Fruit fly (Drosophila melanogaster) whole organism, embryonic: ENCODE measurements around the gene neb.

Experiments
- Ada2b ChIP-seq: fragments of 200-800 bp; sonication (Bioruptor generic); IDR thresholded peaks from 2 replicates; pipeline ENCODE4 v1.3.6; 2022; ENCODE audit warnings: missing biosample characterization, missing genetic modification characterization
- Atf6 ChIP-seq: fragments of 200-800 bp; sonication (Bioruptor generic); IDR thresholded peaks from 2 replicates; pipeline ENCODE4 v1.3.6; 2022; ENCODE audit warnings: missing biosample characterization, missing genetic modification characterization
- B-H2 ChIP-seq: fragments of 200-800 bp; sonication (Bioruptor generic); optimal IDR thresholded peaks from 2 replicates; lab custom pipeline; 2018; ENCODE audit warnings: missing biosample characterization, mild to moderate bottlenecking, missing genetic modification characterization
- Blimp-1 ChIP-seq: fragments of 200-800 bp; sonication (Bioruptor generic); optimal IDR thresholded peaks from 3 replicates; lab custom pipeline; 2018; ENCODE audit warnings: missing biosample characterization, missing genetic modification characterization, mild to moderate bottlenecking, moderate library complexity, missing genetic modification reagents
- CG10147 ChIP-seq: fragments of 200-800 bp; sonication (Bioruptor generic); optimal IDR thresholded peaks from 2 replicates; lab custom pipeline; 2019; ENCODE audit warnings: missing biosample characterization, mild to moderate bottlenecking, missing genetic modification characterization, moderate library complexity
- CG1024 ChIP-seq: fragments of 200-800 bp; sonication (Bioruptor generic); IDR thresholded peaks from 2 replicates; pipeline ENCODE4 v1.3.6; 2022; ENCODE audit warnings: missing biosample characterization, missing genetic modification characterization
- CG10654 ChIP-seq: fragments of 200-800 bp; sonication (Bioruptor generic); optimal IDR thresholded peaks from 2 replicates; lab custom pipeline; 2016; ENCODE audit warnings: missing biosample characterization, missing genetic modification characterization
- CG12219 ChIP-seq: fragments of 200-800 bp; sonication (Bioruptor generic); optimal IDR thresholded peaks from 3 replicates; lab custom pipeline; 2018; ENCODE audit warnings: missing biosample characterization, mild to moderate bottlenecking, missing genetic modification characterization
- CG12236 ChIP-seq: fragments of 200-800 bp; sonication (Bioruptor generic); optimal IDR thresholded peaks from 2 replicates; lab custom pipeline; 2016; ENCODE audit warnings: missing biosample characterization, missing genetic modification characterization
- CG13123 ChIP-seq: fragments of 200-800 bp; sonication (Bioruptor generic); optimal IDR thresholded peaks from 2 replicates; lab custom pipeline; 2016; ENCODE audit warnings: missing biosample characterization, missing genetic modification characterization
- CG15011 ChIP-seq: fragments of 200-800 bp; sonication (Bioruptor generic); optimal IDR thresholded peaks from 3 replicates; lab custom pipeline; 2018; ENCODE audit warnings: missing biosample characterization, mild to moderate bottlenecking, missing genetic modification characterization
- CG16863 ChIP-seq: fragments of 200-800 bp; sonication (Bioruptor generic); optimal IDR thresholded peaks from 3 replicates; lab custom pipeline; 2016; ENCODE audit warnings: missing biosample characterization, missing genetic modification characterization
- CG18011 ChIP-seq: fragments of 200-800 bp; sonication (Bioruptor generic); optimal IDR thresholded peaks from 2 replicates; lab custom pipeline; 2017; ENCODE audit warnings: missing biosample characterization, missing genetic modification characterization, mild to moderate bottlenecking, moderate library complexity, missing genotype
- CG18262 ChIP-seq: fragments of 200-800 bp; optimal IDR thresholded peaks from 3 replicates; lab custom pipeline; 2019; ENCODE audit warnings: missing biosample characterization, mild to moderate bottlenecking, missing genetic modification characterization, moderate library complexity
- CG2875 ChIP-seq: fragments of 200-800 bp; sonication (Bioruptor generic); optimal IDR thresholded peaks from 2 replicates; lab custom pipeline; 2017; ENCODE audit warnings: missing biosample characterization, mild to moderate bottlenecking, missing genetic modification characterization, missing genetic modification reagents
- CG5953 ChIP-seq: fragments of 200-800 bp; sonication (Bioruptor generic); IDR thresholded peaks from 2 replicates; pipeline ENCODE4 v1.3.6; 2022; ENCODE audit warnings: missing biosample characterization, missing genetic modification characterization
- CG7556 ChIP-seq: fragments of 200-800 bp; sonication (Bioruptor generic); optimal IDR thresholded peaks from 2 replicates; lab custom pipeline; 2017; ENCODE audit warnings: missing biosample characterization, mild to moderate bottlenecking, missing genetic modification characterization
- CG8359 ChIP-seq: fragments of 200-800 bp; sonication (Bioruptor generic); optimal IDR thresholded peaks from 2 replicates; lab custom pipeline; 2017; ENCODE audit warnings: missing biosample characterization, mild to moderate bottlenecking, missing genetic modification characterization, borderline replicate concordance
- CG8478 ChIP-seq: fragments of >200 bp; optimal IDR thresholded peaks from 2 replicates; lab custom pipeline; 2018
- Camta ChIP-seq: fragments of 200-800 bp; sonication (Bioruptor generic); optimal IDR thresholded peaks from 2 replicates; lab custom pipeline; 2016; ENCODE audit warnings: missing biosample characterization, missing genetic modification characterization
- D19B ChIP-seq: fragments of 200-800 bp; sonication (Bioruptor generic); optimal IDR thresholded peaks from 2 replicates; lab custom pipeline; 2017; ENCODE audit warnings: missing biosample characterization, mild to moderate bottlenecking, missing genetic modification characterization
- Dfd ChIP-seq, 2 experiments: fragments of >200 bp; optimal IDR thresholded peaks; 2 replicates each; lab custom pipeline; 2017; ENCODE audit warnings: missing biosample characterization in 2 of 2, missing genetic modification characterization in 2 of 2
- Dll ChIP-seq: fragments of 200-800 bp; sonication (Bioruptor generic); IDR thresholded peaks from 4 replicates; pipeline ENCODE4 v1.3.6; 2022; ENCODE audit warnings: missing biosample characterization, missing genetic modification characterization; ENCODE audit not compliant: partially characterized antibody
- Elba2 ChIP-seq: fragments of 200-800 bp; sonication (Bioruptor generic); optimal IDR thresholded peaks from 3 replicates; lab custom pipeline; 2016; ENCODE audit warnings: missing biosample characterization, missing genetic modification characterization
- Fer3 ChIP-seq: fragments of 200-800 bp; sonication (Bioruptor generic); optimal IDR thresholded peaks from 2 replicates; lab custom pipeline; 2018; ENCODE audit warnings: missing biosample characterization, mild to moderate bottlenecking, missing genetic modification characterization, moderate library complexity
- GATAe ChIP-seq: fragments of 200-800 bp; sonication (Bioruptor generic); conservative IDR thresholded peaks from 2 replicates; pipeline ENCODE4 v1.3.6; 2022; ENCODE audit warnings: missing biosample characterization, missing genetic modification characterization
- HHEX ChIP-seq: fragments of 200-800 bp; sonication (Bioruptor generic); optimal IDR thresholded peaks from 3 replicates; lab custom pipeline; 2017; ENCODE audit warnings: missing biosample characterization, mild to moderate bottlenecking, missing genetic modification characterization, missing genetic modification reagents
- Lim3 ChIP-seq: fragments of 200-800 bp; sonication (Bioruptor generic); IDR thresholded peaks from 2 replicates; pipeline ENCODE4 v1.3.6; 2022; ENCODE audit warnings: missing biosample characterization, missing genetic modification characterization
- Myb ChIP-seq: fragments of 200-800 bp; sonication (Bioruptor generic); optimal IDR thresholded peaks from 2 replicates; lab custom pipeline; 2016; ENCODE audit warnings: missing biosample characterization, missing genetic modification characterization
- Ravus ChIP-seq: fragments of 200-800 bp; sonication (Bioruptor generic); IDR thresholded peaks from 2 replicates; pipeline ENCODE4 v1.3.6; 2022; ENCODE audit warnings: missing biosample characterization, missing genetic modification characterization
- Side ChIP-seq: fragments of 200-800 bp; sonication (Bioruptor generic); optimal IDR thresholded peaks from 2 replicates; lab custom pipeline; 2016; ENCODE audit warnings: missing biosample characterization, missing genetic modification characterization
- Ssrp ChIP-seq: fragments of 200-800 bp; sonication (Bioruptor generic); optimal IDR thresholded peaks from 2 replicates; lab custom pipeline; 2018; ENCODE audit warnings: missing biosample characterization, mild to moderate bottlenecking, missing genetic modification characterization, moderate library complexity
- Xrp1 ChIP-seq: fragments of 200-800 bp; sonication (Bioruptor generic); IDR thresholded peaks from 2 replicates; pipeline ENCODE4 v1.3.6; 2022; ENCODE audit warnings: missing biosample characterization, missing genetic modification characterization
- bbx ChIP-seq: fragments of 200-800 bp; sonication (Bioruptor generic); IDR thresholded peaks from 2 replicates; pipeline ENCODE4 v1.3.6; 2022; ENCODE audit warnings: missing biosample characterization, missing genetic modification characterization; ENCODE audit not compliant: partially characterized antibody
- br ChIP-seq: fragments of >200 bp; optimal IDR thresholded peaks from 2 replicates; lab custom pipeline; 2017
- cas ChIP-seq: fragments of 200-800 bp; sonication (Bioruptor generic); IDR thresholded peaks from 2 replicates; pipeline ENCODE4 v1.3.6; 2022; ENCODE audit warnings: missing biosample characterization, missing genetic modification characterization
- chn ChIP-seq: fragments of 200-800 bp; sonication (Bioruptor generic); optimal IDR thresholded peaks from 2 replicates; lab custom pipeline; 2016; ENCODE audit warnings: missing biosample characterization, missing genetic modification characterization
- gcm2 ChIP-seq: fragments of 200-800 bp; sonication (Bioruptor generic); optimal IDR thresholded peaks from 2 replicates; lab custom pipeline; 2016; ENCODE audit warnings: missing biosample characterization, missing genetic modification characterization
- gfzf ChIP-seq: fragments of 200-800 bp; sonication (Bioruptor generic); optimal IDR thresholded peaks from 2 replicates; lab custom pipeline; 2016; ENCODE audit warnings: missing biosample characterization, mild to moderate bottlenecking, missing genetic modification characterization, moderate library complexity
- grn ChIP-seq: fragments of 200-800 bp; sonication (Bioruptor generic); optimal IDR thresholded peaks from 3 replicates; lab custom pipeline; 2017; ENCODE audit warnings: missing biosample characterization, missing genetic modification characterization
- gro ChIP-seq: fragments of 200-800 bp; sonication (Bioruptor generic); optimal IDR thresholded peaks from 2 replicates; lab custom pipeline; 2016; ENCODE audit warnings: missing biosample characterization, missing genetic modification characterization
- kni ChIP-seq: fragments of 200-800 bp; sonication (Bioruptor generic); optimal IDR thresholded peaks from 3 replicates; lab custom pipeline; 2017; ENCODE audit warnings: mild to moderate bottlenecking, missing biosample characterization, missing genetic modification reagents, missing genetic modification characterization
- mld ChIP-seq: fragments of 200-800 bp; sonication (Bioruptor generic); IDR thresholded peaks from 3 replicates; pipeline ENCODE4 v1.3.6; 2022; ENCODE audit warnings: missing biosample characterization, missing genetic modification characterization; ENCODE audit not compliant: partially characterized antibody
- pfk ChIP-seq: fragments of 200-800 bp; sonication (Bioruptor generic); optimal IDR thresholded peaks from 2 replicates; lab custom pipeline; 2018; ENCODE audit warnings: missing biosample characterization, mild to moderate bottlenecking, missing genetic modification characterization, moderate library complexity
- pros ChIP-seq: fragments of 200-800 bp; sonication (Bioruptor generic); optimal IDR thresholded peaks from 3 replicates; lab custom pipeline; 2019; ENCODE audit warnings: missing biosample characterization, mild to moderate bottlenecking, missing genetic modification characterization, moderate library complexity
- run ChIP-seq: fragments of 200-800 bp; sonication (Bioruptor generic); optimal IDR thresholded peaks from 3 replicates; lab custom pipeline; 2018; ENCODE audit warnings: missing biosample characterization, mild to moderate bottlenecking, missing genetic modification characterization
- sisA ChIP-seq: fragments of 200-800 bp; sonication (Bioruptor generic); IDR thresholded peaks from 2 replicates; pipeline ENCODE4 v1.3.6; 2022; ENCODE audit warnings: missing biosample characterization, missing genetic modification characterization
- trh ChIP-seq: fragments of 200-800 bp; sonication (Bioruptor generic); optimal IDR thresholded peaks from 2 replicates; lab custom pipeline; 2016; ENCODE audit warnings: missing biosample characterization, missing genetic modification characterization
- yki ChIP-seq: fragments of >200 bp; optimal IDR thresholded peaks from 3 replicates; lab custom pipeline; 2018
- zfh2 ChIP-seq: fragments of 200-800 bp; sonication (Bioruptor generic); optimal IDR thresholded peaks from 2 replicates; lab custom pipeline; 2016; ENCODE audit warnings: missing biosample characterization, missing genetic modification characterization

The neb gene

DNA sequence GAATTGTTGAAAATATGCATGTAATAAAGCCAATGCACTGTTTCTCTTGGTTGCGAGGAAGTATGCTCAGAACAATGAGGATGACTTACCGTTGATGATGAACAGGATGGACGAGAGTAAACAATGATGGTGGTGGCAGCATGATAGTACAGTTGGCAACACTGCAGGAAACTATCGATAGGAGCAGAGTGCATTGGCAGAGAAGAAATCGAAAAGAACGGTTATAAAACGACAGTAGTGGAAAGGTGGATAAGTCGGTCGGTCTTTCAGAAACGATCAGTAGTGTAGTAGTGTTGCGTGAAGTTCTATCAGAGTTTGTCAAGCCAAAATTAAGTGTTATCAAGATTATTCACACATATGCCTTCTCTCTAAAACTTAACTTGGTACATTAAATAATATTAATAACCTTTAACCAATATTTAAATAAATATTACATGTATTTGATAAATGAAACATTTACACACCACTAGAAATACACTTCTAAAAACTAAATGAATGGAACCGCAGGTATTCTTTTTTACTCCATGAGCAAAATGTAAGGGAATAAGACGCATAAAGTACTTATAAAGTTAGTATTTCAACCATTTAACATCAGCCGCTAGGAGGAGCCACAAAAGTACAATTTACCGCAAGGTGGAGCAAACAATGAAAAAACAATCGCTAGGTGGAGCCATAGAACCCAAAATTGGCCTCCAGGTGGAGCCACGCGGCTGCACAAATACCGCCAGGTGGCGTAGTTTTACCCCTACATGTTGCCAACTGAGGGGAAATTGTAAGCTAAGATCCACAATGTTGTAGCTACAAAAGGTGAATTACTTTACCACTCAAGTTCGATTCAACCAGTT is 45.1 kb downstream of the neb start (continued):
- peak; percentile 92 for TF ChIP-seq Camta (GFP tag; lab: Kevin White, UChicago)
- peak; percentile 89 for TF ChIP-seq Dll (GFP tag; lab: Robert Waterston, UW)
- no peak for TF ChIP-seq br (lab: Kevin White, UChicago)
- peak; percentile 68 for TF ChIP-seq Xrp1 (GFP tag; lab: Robert Waterston, UW)
- peak; percentile 64 for TF ChIP-seq Myb (GFP tag; lab: Kevin White, UChicago)
- TF ChIP-seq gfzf (GFP tag; lab: Kevin White, UChicago): peak; percentile 36
- TF ChIP-seq chn (GFP tag; lab: Kevin White, UChicago): peak; percentile 89
- peak; percentile 43 for TF ChIP-seq HHEX (GFP tag; lab: Kevin White, UChicago)
- TF ChIP-seq pfk (GFP tag; lab: Kevin White, UChicago): peak; percentile 45
- TF ChIP-seq bbx (GFP tag; lab: Robert Waterston, UW): peak; percentile 59
- no peak; the same call in 1 of the 2 replicates for TF ChIP-seq GATAe (GFP tag; lab: Robert Waterston, UW)
- TF ChIP-seq gro (GFP tag; lab: Kevin White, UChicago): no peak
- TF ChIP-seq gcm2: peak; percentile 88
- TF ChIP-seq Ssrp (tag; lab: Kevin White, UChicago): peak; percentile 61
- peak; percentile 81 for TF ChIP-seq Ada2b (GFP tag; lab: Robert Waterston, UW)
- peak; percentile 38 for TF ChIP-seq Elba2 (GFP tag; lab: Kevin White, UChicago)
- peak; percentile 81 for TF ChIP-seq CG5953 (GFP tag; lab: Robert Waterston, UW)
- TF ChIP-seq CG2875: peak; percentile 66
- peak; percentile 22 for TF ChIP-seq CG15011 (GFP tag; lab: Kevin White, UChicago)
- peak; percentile 71 for TF ChIP-seq yki (lab: Kevin White, UChicago)
- TF ChIP-seq CG12236 (GFP tag; lab: Kevin White, UChicago): peak; percentile 60
- peak; percentile 70 for TF ChIP-seq CG13123
- peak; percentile 65 for TF ChIP-seq Atf6
- TF ChIP-seq Fer3 (tag; lab: Kevin White, UChicago): peak; percentile 69
- TF ChIP-seq CG10654: peak; percentile 89
- TF ChIP-seq CG18262 (tag; lab: Kevin White, UChicago): peak; percentile 83
- TF ChIP-seq CG1024 (GFP tag; lab: Robert Waterston, UW): peak; percentile 94
- peak; percentile 34 for TF ChIP-seq kni
- peak; percentile 36 for TF ChIP-seq CG12219 (GFP tag; lab: Kevin White, UChicago)
- no peak for TF ChIP-seq CG18011
- peak; percentile 41 for TF ChIP-seq grn (GFP tag; lab: Kevin White, UChicago)
- TF ChIP-seq CG8478 (lab: Kevin White, UChicago): peak; percentile 90
- TF ChIP-seq CG16863: peak; percentile 92
- 0 out of 3 replicates have a peak, but pooled peaks have one; percentile 43 for TF ChIP-seq mld (GFP tag; lab: Robert Waterston, UW)
- TF ChIP-seq Dfd (GFP tag; optimal IDR thresholded peaks at IDR 0.05; lab: Kevin White, UChicago): no peak
- TF ChIP-seq Side (GFP tag; lab: Kevin White, UChicago): peak; percentile 86
- peak; percentile 62 for TF ChIP-seq zfh2 (GFP tag; lab: Kevin White, UChicago)
- TF ChIP-seq sisA (GFP tag; lab: Robert Waterston, UW): peak; percentile 98
- TF ChIP-seq Ravus (GFP tag; lab: Robert Waterston, UW): peak; percentile 57
- TF ChIP-seq CG7556 (GFP tag; lab: Kevin White, UChicago): peak; percentile 70
- TF ChIP-seq B-H2 (GFP tag; lab: Kevin White, UChicago): peak; percentile 82
- peak; percentile 37 for TF ChIP-seq D19B
- TF ChIP-seq trh: peak; percentile 73
- TF ChIP-seq Lim3 (GFP tag; lab: Robert Waterston, UW): no peak
- no peak for TF ChIP-seq CG8359
- TF ChIP-seq Blimp-1 (GFP tag; lab: Kevin White, UChicago): peak; percentile 66
- peak; percentile 30; the same call in 1 of the 2 replicates for TF ChIP-seq cas (GFP tag; lab: Robert Waterston, UW)
- TF ChIP-seq pros (GFP tag; lab: Kevin White, UChicago): no peak
- peak; percentile 74 for TF ChIP-seq CG10147 (GFP tag; lab: Kevin White, UChicago)
- peak; percentile 10 for TF ChIP-seq run (tag; lab: Kevin White, UChicago)
